Fruit fly (Drosophila melanogaster) whole organism, embryonic: ENCODE results near the gene AANATL7.
A peak's percentile ranks its signal among the peaks of the same experiment; 100 is the strongest.

Source experiments
- Awh ChIP-seq: fragments of 200-800 bp; sonication (Bioruptor generic); IDR thresholded peaks from 2 replicates; pipeline ENCODE4, ENCODE4 v1.3.6; 2022; ENCODE audit warnings: missing biosample characterization, missing genetic modification characterization
- B-H1 ChIP-seq: fragments of 200-800 bp; sonication (Bioruptor generic); IDR thresholded peaks from 3 replicates; pipeline ENCODE4 v1.3.6; 2022; ENCODE audit warnings: missing biosample characterization, missing genetic modification characterization
- CG10209 ChIP-seq: fragments of 200-800 bp; sonication (Bioruptor generic); optimal IDR thresholded peaks from 3 replicates; lab custom pipeline; 2017; ENCODE audit warnings: missing biosample characterization, mild to moderate bottlenecking, missing genetic modification characterization, missing genetic modification reagents
- CG10543 ChIP-seq: fragments of 200-800 bp; sonication (Bioruptor generic); optimal IDR thresholded peaks from 3 replicates; lab custom pipeline; 2017; ENCODE audit warnings: missing biosample characterization, mild to moderate bottlenecking, missing genetic modification characterization, moderate library complexity
- CG11696 ChIP-seq: fragments of 200-800 bp; sonication (Bioruptor generic); IDR thresholded peaks from 2 replicates; pipeline ENCODE4 v1.3.6; 2022; ENCODE audit warnings: missing biosample characterization, missing genetic modification characterization
- CG12391 ChIP-seq: fragments of 200-800 bp; sonication (Bioruptor generic); optimal IDR thresholded peaks from 3 replicates; lab custom pipeline; 2018; ENCODE audit warnings: missing biosample characterization, mild to moderate bottlenecking, missing genetic modification characterization, moderate library complexity
- CG12659 ChIP-seq: fragments of 200-800 bp; sonication (Bioruptor generic); optimal IDR thresholded peaks from 3 replicates; lab custom pipeline; 2017; ENCODE audit warnings: mild to moderate bottlenecking, missing biosample characterization, missing genetic modification reagents, missing genetic modification characterization
- CG12744 ChIP-seq: fragments of 200-800 bp; sonication (Bioruptor generic); optimal IDR thresholded peaks from 2 replicates; lab custom pipeline; 2016; ENCODE audit warnings: missing biosample characterization, missing genetic modification characterization
- CG12769 ChIP-seq: fragments of 200-800 bp; sonication (Bioruptor generic); optimal IDR thresholded peaks from 2 replicates; lab custom pipeline; 2019; ENCODE audit warnings: missing biosample characterization, mild to moderate bottlenecking, missing genetic modification characterization, moderate library complexity
- CG13424 ChIP-seq: fragments of 200-800 bp; sonication (Bioruptor generic); optimal IDR thresholded peaks from 2 replicates; lab custom pipeline; 2019; ENCODE audit warnings: missing biosample characterization, mild to moderate bottlenecking, missing genetic modification characterization, moderate library complexity
- CG14860 ChIP-seq: fragments of 200-800 bp; sonication (Bioruptor generic); IDR thresholded peaks from 3 replicates; pipeline ENCODE4 v1.3.6; 2022; ENCODE audit warnings: missing biosample characterization, missing genetic modification characterization; ENCODE audit not compliant: partially characterized antibody
- CG15011 ChIP-seq: fragments of 200-800 bp; sonication (Bioruptor generic); optimal IDR thresholded peaks from 3 replicates; lab custom pipeline; 2018; ENCODE audit warnings: missing biosample characterization, mild to moderate bottlenecking, missing genetic modification characterization
- CG15514 ChIP-seq: fragments of 200-800 bp; sonication (Bioruptor generic); optimal IDR thresholded peaks from 3 replicates; lab custom pipeline; 2017; ENCODE audit warnings: missing biosample characterization, missing genetic modification characterization, mild to moderate bottlenecking, moderate library complexity, missing genetic modification reagents
- CG1832 ChIP-seq: fragments of 200-800 bp; sonication (Bioruptor generic); optimal IDR thresholded peaks from 2 replicates; lab custom pipeline; 2017; ENCODE audit warnings: missing biosample characterization, mild to moderate bottlenecking, missing genetic modification characterization, inconsistent platforms
- CG18476 ChIP-seq: fragments of 200-800 bp; sonication (Bioruptor generic); optimal IDR thresholded peaks from 2 replicates; lab custom pipeline; 2016; ENCODE audit warnings: missing biosample characterization, mild to moderate bottlenecking, missing genetic modification characterization
- CG31224 ChIP-seq: fragments of 200-800 bp; sonication (Bioruptor generic); IDR thresholded peaks from 2 replicates; pipeline ENCODE4 v1.3.6; 2022; ENCODE audit warnings: missing biosample characterization, missing genetic modification characterization
- CG3281 ChIP-seq: fragments of 200-800 bp; sonication (Bioruptor generic); optimal IDR thresholded peaks from 3 replicates; lab custom pipeline; 2017; ENCODE audit warnings: missing biosample characterization, mild to moderate bottlenecking, missing genetic modification characterization
- CG4617 ChIP-seq: fragments of 200-800 bp; sonication (Bioruptor generic); optimal IDR thresholded peaks from 3 replicates; lab custom pipeline; 2016; ENCODE audit warnings: missing biosample characterization, missing genetic modification characterization, borderline replicate concordance
- CG7357 ChIP-seq: fragments of 200-800 bp; sonication (Bioruptor generic); IDR thresholded peaks from 3 replicates; pipeline ENCODE4 v1.3.6; 2022; ENCODE audit warnings: missing biosample characterization, missing genetic modification characterization
- CG8290 ChIP-seq, 3 experiments: fragments of 200-800 bp; sonication (Bioruptor generic); optimal IDR thresholded peaks; 2 replicates each; lab custom pipeline; 2016 to 2019; ENCODE audit warnings: missing biosample characterization in 3 of 3, missing genetic modification characterization in 3 of 3, mild to moderate bottlenecking in 2 of 3, moderate library complexity in 1 of 3
- CG8388 ChIP-seq: fragments of 200-800 bp; sonication (Bioruptor generic); optimal IDR thresholded peaks from 2 replicates; lab custom pipeline; 2019; ENCODE audit warnings: missing biosample characterization, mild to moderate bottlenecking, missing genetic modification characterization, moderate library complexity
- CG8478 ChIP-seq: fragments of >200 bp; optimal IDR thresholded peaks from 2 replicates; lab custom pipeline; 2018
- Dbx ChIP-seq: fragments of 200-800 bp; sonication (Bioruptor generic); IDR thresholded peaks from 3 replicates; pipeline ENCODE4 v1.3.6; 2022; ENCODE audit warnings: missing biosample characterization, missing genetic modification characterization
- Gsc ChIP-seq: fragments of 200-800 bp; sonication (Bioruptor generic); IDR thresholded peaks from 2 replicates; pipeline ENCODE4 v1.3.6; 2022; ENCODE audit warnings: missing biosample characterization, missing genetic modification characterization
- H15 ChIP-seq: fragments of 200-800 bp; sonication (Bioruptor generic); IDR thresholded peaks from 3 replicates; pipeline ENCODE4 v1.3.6; 2022; ENCODE audit warnings: missing biosample characterization, missing genetic modification characterization
- H2.0 ChIP-seq: fragments of 200-800 bp; sonication (Bioruptor generic); IDR thresholded peaks from 2 replicates; pipeline ENCODE4 v1.3.6; 2022; ENCODE audit warnings: missing biosample characterization, missing genetic modification characterization
- HLH4C ChIP-seq: fragments of 200-800 bp; sonication (Bioruptor generic); IDR thresholded peaks from 3 replicates; pipeline ENCODE4 v1.3.6; 2022; ENCODE audit warnings: missing biosample characterization, missing genetic modification characterization; ENCODE audit not compliant: partially characterized antibody
- Hr3 ChIP-seq: fragments of 200-800 bp; sonication (Bioruptor generic); optimal IDR thresholded peaks from 3 replicates; lab custom pipeline; 2016; ENCODE audit warnings: missing biosample characterization, missing genetic modification characterization
- Rfx ChIP-seq: fragments of 200-800 bp; sonication (Bioruptor generic); IDR thresholded peaks from 2 replicates; pipeline ENCODE4 v1.3.6; 2022; ENCODE audit warnings: missing biosample characterization, missing genetic modification characterization
- Sry-β ChIP-seq: fragments of 200-800 bp; sonication (Bioruptor generic); optimal IDR thresholded peaks from 2 replicates; lab custom pipeline; 2018; ENCODE audit warnings: missing biosample characterization, mild to moderate bottlenecking, missing genetic modification characterization, moderate library complexity
- Usf ChIP-seq: fragments of 200-800 bp; sonication (Bioruptor generic); optimal IDR thresholded peaks from 2 replicates; lab custom pipeline; 2017; ENCODE audit warnings: missing genotype, missing biosample characterization, missing genetic modification characterization
- YL-1 ChIP-seq: fragments of 200-800 bp; sonication (Bioruptor generic); optimal IDR thresholded peaks from 3 replicates; lab custom pipeline; 2017; ENCODE audit warnings: missing biosample characterization, mild to moderate bottlenecking, missing genetic modification characterization
- ac ChIP-seq: fragments of 200-800 bp; sonication (Bioruptor generic); optimal IDR thresholded peaks from 3 replicates; lab custom pipeline; 2017; ENCODE audit warnings: missing biosample characterization, mild to moderate bottlenecking, missing genetic modification characterization
- ato ChIP-seq: fragments of 200-800 bp; sonication (Bioruptor generic); IDR thresholded peaks from 2 replicates; pipeline ENCODE4 v1.3.6; 2022; ENCODE audit warnings: missing biosample characterization, missing genetic modification characterization; ENCODE audit not compliant: partially characterized antibody
- cad ChIP-seq: fragments of >200 bp; optimal IDR thresholded peaks from 2 replicates; lab custom pipeline; 2017; ENCODE audit warnings: missing biosample characterization, missing genetic modification characterization
- cg ChIP-seq: fragments of 200-800 bp; sonication (Bioruptor generic); optimal IDR thresholded peaks from 3 replicates; lab custom pipeline; 2019; ENCODE audit warnings: missing biosample characterization, mild to moderate bottlenecking, missing genetic modification characterization, moderate library complexity
- fru ChIP-seq: fragments of >200 bp; optimal IDR thresholded peaks from 2 replicates; lab custom pipeline; 2017
- gce ChIP-seq: fragments of 200-800 bp; sonication (Bioruptor generic); IDR thresholded peaks from 3 replicates; pipeline ENCODE4 v1.3.6; 2022; ENCODE audit warnings: missing biosample characterization, missing genetic modification characterization
- gem ChIP-seq: fragments of 200-800 bp; sonication (Bioruptor generic); optimal IDR thresholded peaks from 2 replicates; lab custom pipeline; 2019; ENCODE audit warnings: missing biosample characterization, mild to moderate bottlenecking, missing genetic modification characterization, moderate library complexity
- grn ChIP-seq: fragments of 200-800 bp; sonication (Bioruptor generic); optimal IDR thresholded peaks from 3 replicates; lab custom pipeline; 2017; ENCODE audit warnings: missing biosample characterization, missing genetic modification characterization
- gsb ChIP-seq: fragments of 200-800 bp; sonication (Bioruptor generic); IDR thresholded peaks from 2 replicates; pipeline ENCODE4 v1.3.6; 2022; ENCODE audit warnings: missing biosample characterization, missing genetic modification characterization
- gsb-n ChIP-seq: fragments of 200-800 bp; sonication (Bioruptor generic); optimal IDR thresholded peaks from 3 replicates; lab custom pipeline; 2018; ENCODE audit warnings: missing biosample characterization, mild to moderate bottlenecking, missing genetic modification characterization
- h ChIP-seq: fragments of >200 bp; optimal IDR thresholded peaks from 2 replicates; lab custom pipeline; 2017
- ind ChIP-seq: fragments of 200-800 bp; sonication (Bioruptor generic); optimal IDR thresholded peaks from 3 replicates; lab custom pipeline; 2016; ENCODE audit warnings: missing biosample characterization, missing genetic modification characterization
- kah ChIP-seq: fragments of 200-800 bp; sonication (Bioruptor generic); optimal IDR thresholded peaks from 2 replicates; lab custom pipeline; 2018; ENCODE audit warnings: missing biosample characterization, mild to moderate bottlenecking, missing genetic modification characterization
- luna ChIP-seq: fragments of 200-800 bp; sonication (Bioruptor generic); optimal IDR thresholded peaks from 2 replicates; lab custom pipeline; 2016; ENCODE audit warnings: missing biosample characterization, missing genetic modification characterization
- mirr ChIP-seq: fragments of 200-800 bp; sonication (Bioruptor generic); optimal IDR thresholded peaks from 3 replicates; lab custom pipeline; 2018; ENCODE audit warnings: missing biosample characterization, mild to moderate bottlenecking, missing genetic modification characterization
- nmo ChIP-seq: fragments of 200-800 bp; sonication (Bioruptor generic); optimal IDR thresholded peaks from 2 replicates; lab custom pipeline; 2018; ENCODE audit warnings: missing biosample characterization, mild to moderate bottlenecking, missing genetic modification characterization, moderate library complexity
- schlank ChIP-seq: fragments of 200-800 bp; sonication (Bioruptor generic); optimal IDR thresholded peaks from 2 replicates; lab custom pipeline; 2018; ENCODE audit warnings: missing biosample characterization, mild to moderate bottlenecking, missing genetic modification characterization
- sob ChIP-seq: fragments of 200-800 bp; sonication (Bioruptor generic); IDR thresholded peaks from 2 replicates; pipeline ENCODE4 v1.3.6; 2022; ENCODE audit warnings: missing biosample characterization, missing genetic modification characterization
- tin ChIP-seq: fragments of 200-800 bp; sonication (Bioruptor generic); optimal IDR thresholded peaks from 3 replicates; lab custom pipeline; 2016; ENCODE audit warnings: missing biosample characterization, missing genetic modification characterization
- trh ChIP-seq: fragments of 200-800 bp; sonication (Bioruptor generic); optimal IDR thresholded peaks from 2 replicates; lab custom pipeline; 2016; ENCODE audit warnings: missing biosample characterization, missing genetic modification characterization

AANATL7 gene

DNA sequence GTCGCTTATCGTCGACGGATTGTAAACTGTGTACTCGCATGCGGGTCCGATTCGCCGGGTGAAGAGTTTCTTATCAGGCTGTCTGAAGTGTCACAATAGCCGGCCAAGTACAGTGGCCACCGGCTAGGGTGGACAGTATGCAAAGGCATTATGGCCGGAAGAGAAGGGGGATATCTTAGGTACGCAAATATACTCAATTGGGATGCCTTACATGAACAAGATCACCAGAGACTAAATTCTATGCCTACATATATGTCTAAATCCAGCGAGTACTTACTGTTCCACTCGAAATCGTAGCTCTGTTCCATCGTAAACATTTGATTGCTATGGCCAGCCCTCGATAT, 13.0 kb downstream of the AANATL7 start (continued):
- TF ChIP-seq fru (no peak), Dbx (GFP tag; lab: Robert Waterston, UW) (peak; percentile 96), CG8478 (lab: Kevin White, UChicago) (no peak), CG4617 (GFP tag; lab: Kevin White, UChicago) (peak; percentile 63), luna (peak; percentile 89), CG3281 (peak; percentile 92), CG12659 (peak; percentile 93), Sry-β (GFP tag; lab: Kevin White, UChicago) (no peak), schlank (tag; lab: Kevin White, UChicago) (peak; percentile 92), CG12391 (tag; lab: Kevin White, UChicago) (peak; percentile 83), B-H1 (peak; percentile 91), Hr3 (GFP tag; lab: Kevin White, UChicago) (peak; percentile 84), CG11696 (GFP tag; lab: Robert Waterston, UW) (peak; percentile 83), Awh (GFP tag; lab: Robert Waterston, UW) (peak; percentile 92), ato (GFP tag; lab: Robert Waterston, UW) (no peak), CG10543 (GFP tag; lab: Kevin White, UChicago) (peak; percentile 79), H15 (GFP tag; lab: Robert Waterston, UW) (peak; percentile 94), Gsc (GFP tag; lab: Robert Waterston, UW) (peak; percentile 85), CG7357 (GFP tag; lab: Robert Waterston, UW) (peak; percentile 88), H2.0 (peak; percentile 94), trh (GFP tag; lab: Kevin White, UChicago) (peak; percentile 63), Rfx (peak; percentile 98), kah (peak; percentile 64), CG8388 (GFP tag; lab: Kevin White, UChicago) (no peak), gce (GFP tag; lab: Robert Waterston, UW) (peak; percentile 94), sob (peak; percentile 97), Usf (GFP tag; lab: Kevin White, UChicago) (peak; percentile 82), grn (peak; percentile 84), mirr (GFP tag; lab: Kevin White, UChicago) (peak; percentile 75), CG12744 (GFP tag; lab: Kevin White, UChicago) (peak; percentile 77), CG13424 (peak; percentile 86), nmo (GFP tag; lab: Kevin White, UChicago) (peak; percentile 89), CG12769 (tag; lab: Kevin White, UChicago) (peak; percentile 99), CG18476 (GFP tag; lab: Kevin White, UChicago) (peak; percentile 83), YL-1 (GFP tag; lab: Kevin White, UChicago) (peak; percentile 47), cg (no peak), CG31224 (GFP tag; lab: Robert Waterston, UW) (peak; percentile 91), gem (tag; lab: Kevin White, UChicago) (peak; percentile 87), CG8290 (GFP tag; optimal IDR thresholded peaks at IDR 0.05; lab: Kevin White, UChicago) (peak; percentile 46), CG8290 (tag; optimal IDR thresholded peaks at IDR 0.05; lab: Kevin White, UChicago) (peak in 1 of 2 experiments; percentile 99), h (lab: Kevin White, UChicago) (no peak), CG14860 (GFP tag; lab: Robert Waterston, UW) (no peak), cad (GFP tag; lab: Kevin White, UChicago) (no peak), gsb (peak; percentile 90), CG1832 (GFP tag; lab: Kevin White, UChicago) (no peak), ind (peak; percentile 97), CG15011 (GFP tag; lab: Kevin White, UChicago) (peak; percentile 78), gsb-n (tag; lab: Kevin White, UChicago) (peak; percentile 29), ac (peak; percentile 36), CG15514 (peak; percentile 90), HLH4C (no peak), CG10209 (GFP tag; lab: Kevin White, UChicago) (peak; percentile 90), tin (peak; percentile 90)
